Fruit fly (Drosophila melanogaster): ENCODE measurements around the gene CG15043.

The CG15043 gene

DNA sequence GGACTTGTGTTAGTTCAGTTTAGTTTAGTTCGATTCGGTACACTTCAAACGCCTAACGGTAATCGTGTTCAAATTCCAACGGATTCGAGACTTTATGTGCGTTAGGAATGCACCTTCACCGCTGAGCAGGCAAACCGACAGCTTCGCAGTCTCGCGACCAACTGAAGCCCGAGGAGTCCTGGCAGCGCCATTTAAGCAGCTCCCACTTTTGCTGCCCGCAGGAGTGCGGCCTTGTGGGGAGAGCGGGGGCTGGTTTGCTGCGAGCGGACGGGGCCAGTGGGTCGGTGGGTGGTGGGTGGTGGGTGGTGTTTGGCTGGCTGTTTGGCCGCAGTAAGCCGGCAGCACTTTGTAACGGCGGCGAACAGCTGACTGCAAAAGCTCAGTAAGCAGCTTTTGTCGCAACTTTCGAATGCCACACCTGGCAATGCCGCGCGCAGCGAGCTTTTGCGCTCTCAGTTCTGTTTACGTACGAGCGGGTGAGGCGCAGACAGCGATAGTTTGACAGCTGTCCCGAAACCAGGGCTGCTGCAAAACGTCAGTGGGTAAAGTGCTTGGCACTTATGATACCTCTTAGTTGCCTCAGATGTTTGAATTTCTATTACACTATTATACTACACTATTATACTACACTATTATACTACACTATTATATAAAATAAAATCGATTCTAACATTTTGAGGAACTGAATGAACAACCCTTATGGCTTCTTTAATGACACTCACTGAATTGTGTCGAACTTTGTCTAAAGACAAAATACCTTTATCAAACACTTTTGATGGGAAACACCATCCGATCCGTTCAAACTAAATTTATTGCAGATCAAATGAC is 14.4 kb downstream of the CG15043 start, which contains the start of gene CG32547 (continued):
- TF ChIP-seq CG34406 (GFP tag; optimal IDR thresholded peaks at IDR 0.05): no peak
- TF ChIP-seq spab (GFP tag; optimal IDR thresholded peaks at IDR 0.05): no peak
- TF ChIP-seq eg (GFP tag; IDR thresholded peaks at IDR 0.05): peak; percentile 15; the same call in 2 of the 3 replicates
- peak; percentile 36 for TF ChIP-seq svp (GFP tag)
- TF ChIP-seq lz (GFP tag; optimal IDR thresholded peaks at IDR 0.05): no peak
- no peak for TF ChIP-seq CG6792 (GFP tag; optimal IDR thresholded peaks at IDR 0.05)
- TF ChIP-seq CG8319 (GFP tag; optimal IDR thresholded peaks at IDR 0.05): no peak
- no peak; the same call in 2 of the 3 replicates for TF ChIP-seq CG8119 (GFP tag; IDR thresholded peaks at IDR 0.05)

DNA sequence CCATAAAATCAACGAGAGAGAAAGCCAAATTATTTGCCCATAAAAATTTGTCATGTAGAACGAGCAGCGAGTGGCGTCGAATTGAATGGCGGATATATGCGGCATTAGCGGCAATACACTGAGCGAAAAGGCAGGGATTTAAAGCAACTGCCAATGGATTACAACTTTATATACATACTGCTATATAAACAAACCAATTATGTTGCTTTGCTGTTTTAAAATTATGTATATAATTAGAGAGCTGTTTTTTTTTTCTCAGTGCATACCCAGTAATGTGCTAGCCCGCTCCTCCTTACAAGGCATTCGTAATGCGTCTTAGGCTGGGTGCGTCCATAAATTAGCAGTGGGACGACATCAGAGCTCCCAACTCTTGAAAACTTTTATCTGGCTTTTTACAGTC is 26.1 kb downstream of the CG15043 start:
- TF ChIP-seq CG4318 (GFP tag; optimal IDR thresholded peaks at IDR 0.05): no peak
- no peak for TF ChIP-seq CG11762 (GFP tag; optimal IDR thresholded peaks at IDR 0.05; ENCODE audit: insufficient read depth)
- TF ChIP-seq cyc (GFP tag; optimal IDR thresholded peaks at IDR 0.05): no peak

DNA sequence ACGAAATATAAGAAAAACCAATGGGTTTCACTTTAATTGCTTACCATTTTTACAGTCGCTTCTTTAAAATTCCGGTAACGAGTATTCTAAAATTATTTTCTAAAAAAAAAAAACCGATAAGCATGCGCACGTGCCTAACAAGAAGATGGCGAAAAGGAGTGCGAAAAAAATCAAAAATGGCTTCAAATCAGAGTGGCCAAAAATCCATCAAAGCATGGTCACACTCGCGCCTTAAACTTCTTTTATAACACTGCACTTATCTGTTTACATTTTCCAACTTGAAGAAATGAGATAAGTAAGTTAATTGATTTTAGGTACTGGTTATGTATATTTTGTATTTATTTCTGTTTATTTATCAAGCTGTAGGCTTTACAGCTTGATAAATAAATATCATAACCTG is 33.6 kb downstream of the CG15043 start, which contains the start of gene CG43843:
TSS of gene CG43843 (minus strand) at position 101 of the 400 bp plus-strand sequence.
- TF ChIP-seq lz (GFP tag; optimal IDR thresholded peaks at IDR 0.05) (no peak), svp (GFP tag) (no peak), Hr39 (GFP tag; optimal IDR thresholded peaks at IDR 0.05) (no peak), fkh (GFP tag; optimal IDR thresholded peaks at IDR 0.05) (no peak), spab (GFP tag; optimal IDR thresholded peaks at IDR 0.05) (no peak), salr (GFP tag; optimal IDR thresholded peaks at IDR 0.05) (no peak), achi (GFP tag; optimal IDR thresholded peaks at IDR 0.05) (no peak), esn (GFP tag; optimal IDR thresholded peaks at IDR 0.05) (no peak), CG8119 (GFP tag; IDR thresholded peaks at IDR 0.05) (no peak), CG10631 (GFP tag; optimal IDR thresholded peaks at IDR 0.05) (no peak), CG6163 (GFP tag; IDR thresholded peaks at IDR 0.05) (no peak), Sox102F (GFP tag; optimal IDR thresholded peaks at IDR 0.05) (no peak), Gug (GFP tag; IDR thresholded peaks at IDR 0.05) (no peak), CG6276 (GFP tag; optimal IDR thresholded peaks at IDR 0.05) (no peak), Eip78C (GFP tag) (no peak), Ets21C (GFP tag; optimal IDR thresholded peaks at IDR 0.05) (no peak), Eip75B (GFP tag; optimal IDR thresholded peaks at IDR 0.05) (no peak), dsx (GFP tag; optimal IDR thresholded peaks at IDR 0.05; ENCODE audit: poor library complexity, severe bottlenecking) (no peak), CG6854 (GFP tag; optimal IDR thresholded peaks at IDR 0.05) (no peak)

- TF ChIP-seq svp (GFP tag): peak; percentile 44
- TF ChIP-seq fd59A (GFP tag; optimal IDR thresholded peaks at IDR 0.05): no peak
Measured at dm6 chrX:18452717-18453116, 41.3 kb downstream of the CG15043 start.
